Worm (Caenorhabditis elegans): ENCODE measurements around the gene dpy-18.

The dpy-18 gene

DNA sequence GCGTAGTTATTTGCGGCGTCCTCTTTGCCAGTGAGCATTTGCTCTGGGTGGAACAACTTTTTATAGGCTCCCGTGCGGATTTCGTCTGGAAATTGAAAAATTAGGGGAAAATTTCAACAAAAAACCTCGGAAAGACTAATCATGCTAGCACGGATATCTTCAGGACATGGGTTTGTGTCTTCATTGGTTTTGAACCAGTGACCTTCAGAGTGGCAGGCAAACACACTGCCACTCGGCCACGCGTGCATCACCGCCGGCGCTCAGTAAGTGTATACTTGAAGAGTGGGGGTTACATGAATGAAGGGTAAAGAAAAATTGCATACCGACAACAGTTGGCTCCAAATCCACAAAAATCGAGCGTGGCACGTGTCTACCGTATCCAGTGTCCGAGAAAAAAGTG lies 6.5 kb downstream of the dpy-18 start (continued):
- TF ChIP-seq ceh-82 (tag; optimal IDR thresholded peaks at IDR 0.05) (no peak), mep-1 (tag; optimal IDR thresholded peaks at IDR 0.05) (peak; percentile 49), lim-7 (GFP tag; IDR thresholded peaks at IDR 0.05) (peak; percentile 94), F26F4.8 (GFP tag; conservative IDR thresholded peaks at IDR 0.05) (peak; percentile 83), daf-16 (GFP tag; optimal IDR thresholded peaks at IDR 0.05) (peak; percentile 26 to 30), daf-16 (tag; optimal IDR thresholded peaks at IDR 0.05) (peak; percentile 28), nhr-48 (tag; optimal IDR thresholded peaks at IDR 0.05) (peak; percentile 26), saeg-2 (GFP tag; IDR thresholded peaks at IDR 0.05) (no peak; the same call in 1 of the 2 replicates), tra-1 (GFP tag; IDR thresholded peaks at IDR 0.05) (0 out of 2 replicates have a peak, but pooled peaks have one; percentile 64), hlh-11 (tag; optimal IDR thresholded peaks at IDR 0.05) (peak; percentile 59), pha-4 (GFP tag; IDR thresholded peaks at IDR 0.05) (peak; percentile 75; the same call in 1 of the 2 replicates), pha-4 (tag; optimal IDR thresholded peaks at IDR 0.05) (no peak), set-16 (GFP tag; IDR thresholded peaks at IDR 0.05) (peak; percentile 39), dve-1 (tag; optimal IDR thresholded peaks at IDR 0.05; ENCODE audit: insufficient read depth) (peak; percentile 61), dpl-1 (GFP tag; optimal IDR thresholded peaks at IDR 0.05) (peak; percentile 41), ces-1 (GFP tag; optimal IDR thresholded peaks at IDR 0.05) (no peak), ama-1 (optimal IDR thresholded peaks at IDR 0.05) (no peak), dmd-6 (GFP tag; IDR thresholded peaks at IDR 0.05) (peak; percentile 66), sdz-12 (GFP tag; optimal IDR thresholded peaks at IDR 0.05) (peak; percentile 43), F44E2.7 (GFP tag; IDR thresholded peaks at IDR 0.05) (peak; percentile 82; the same call in 1 of the 2 replicates), dmd-9 (GFP tag; IDR thresholded peaks at IDR 0.05) (peak; percentile 34; the same call in 1 of the 2 replicates), ZK337.2 (GFP tag; IDR thresholded peaks at IDR 0.05) (no peak), lin-29 (GFP tag; IDR thresholded peaks at IDR 0.05) (0 out of 2 replicates have a peak, but pooled peaks have one; percentile 31), fkh-10 (GFP tag; optimal IDR thresholded peaks at IDR 0.05) (no peak), ZK546.5 (tag; optimal IDR thresholded peaks at IDR 0.05) (no peak), ceh-20 (GFP tag; IDR thresholded peaks at IDR 0.05) (peak; percentile 67; the same call in 1 of the 2 replicates), skn-1 (tag; optimal IDR thresholded peaks at IDR 0.05) (no peak), tag-97 (GFP tag; IDR thresholded peaks at IDR 0.05) (no peak), ctbp-1 (GFP tag; IDR thresholded peaks at IDR 0.05) (0 out of 2 replicates have a peak, but pooled peaks have one; percentile 54), zfp-2 (tag; optimal IDR thresholded peaks at IDR 0.05) (no peak), mes-2 (tag; optimal IDR thresholded peaks at IDR 0.05; ENCODE audit: poor library complexity, severe bottlenecking) (peak; percentile 83), php-3 (GFP tag; IDR thresholded peaks at IDR 0.05) (no peak), mdl-1 (tag; optimal IDR thresholded peaks at IDR 0.05) (no peak), daf-19 (GFP tag; conservative IDR thresholded peaks at IDR 0.05) (no peak; the same call in none of the 2 replicates), snpc-1.2 (GFP tag; IDR thresholded peaks at IDR 0.05) (peak; percentile 64; the same call in 1 of the 2 replicates), ztf-11 (tag; optimal IDR thresholded peaks at IDR 0.05) (no peak), unc-62 (GFP tag; optimal IDR thresholded peaks at IDR 0.05 in 1 of 2) (peak in 1 of 2 experiments; percentile 83), unc-62 (tag; optimal IDR thresholded peaks at IDR 0.05) (no peak), D1046.2 (GFP tag; IDR thresholded peaks at IDR 0.05) (peak; percentile 90), pqm-1 (tag; optimal IDR thresholded peaks at IDR 0.05) (no peak), lin-39 (tag; optimal IDR thresholded peaks at IDR 0.05) (no peak), madf-5 (GFP tag; IDR thresholded peaks at IDR 0.05) (peak in 1 of 2 experiments; percentile 54; a peak in 1 of 4 replicates), nhr-237 (tag; optimal IDR thresholded peaks at IDR 0.05) (no peak), nhr-28 (tag; optimal IDR thresholded peaks at IDR 0.05) (no peak), Y48G9A.11 (GFP tag; IDR thresholded peaks at IDR 0.05) (0 out of 2 replicates have a peak, but pooled peaks have one; percentile 52), hlh-30 (tag; optimal IDR thresholded peaks at IDR 0.05; ENCODE audit: insufficient read depth) (no peak), nhr-42 (GFP tag; IDR thresholded peaks at IDR 0.05) (no peak; the same call in 1 of the 2 replicates), nhr-25 (tag; optimal IDR thresholded peaks at IDR 0.05; ENCODE audit: borderline replicate concordance, insufficient read depth) (no peak), madf-9 (GFP tag; conservative IDR thresholded peaks at IDR 0.05) (peak; percentile 64; the same call in 1 of the 2 replicates), lsy-2 (tag; optimal IDR thresholded peaks at IDR 0.05) (no peak), zip-11 (GFP tag; IDR thresholded peaks at IDR 0.05) (no peak)
